Fruit fly (Drosophila melanogaster) whole organism, pupa: ENCODE measurements around the gene CG43779.

Experiments used
- CG10348 ChIP-seq: fragments of 200-800 bp; sonication (Bioruptor generic); IDR thresholded peaks from 2 replicates; pipeline ENCODE4 v1.3.6; 2022; ENCODE audit warnings: missing biosample characterization, missing genetic modification characterization
- CG12605 ChIP-seq: fragments of 200-800 bp; sonication (Bioruptor generic); IDR thresholded peaks from 2 replicates; pipeline ENCODE4 v1.3.6; 2022; ENCODE audit warnings: missing biosample characterization, missing genetic modification characterization
- CG13204 ChIP-seq: fragments of 200-800 bp; sonication (Bioruptor generic); optimal IDR thresholded peaks from 2 replicates; lab custom pipeline; 2018; ENCODE audit warnings: missing biosample characterization, mild to moderate bottlenecking, missing genetic modification characterization, moderate library complexity
- CG14655 ChIP-seq: fragments of 200-800 bp; sonication (Bioruptor generic); optimal IDR thresholded peaks from 3 replicates; lab custom pipeline; 2017; ENCODE audit warnings: mild to moderate bottlenecking, missing biosample characterization, missing genetic modification reagents, missing genetic modification characterization
- CG15710 ChIP-seq: fragments of 200-800 bp; sonication (Bioruptor generic); optimal IDR thresholded peaks from 2 replicates; lab custom pipeline; 2018; ENCODE audit warnings: missing biosample characterization, mild to moderate bottlenecking, missing genetic modification characterization, moderate library complexity
- CG17806 ChIP-seq: fragments of 200-800 bp; sonication (Bioruptor generic); optimal IDR thresholded peaks from 2 replicates; lab custom pipeline; 2018; ENCODE audit warnings: missing biosample characterization, mild to moderate bottlenecking, missing genetic modification characterization, moderate library complexity
- CG32121 ChIP-seq: fragments of 200-800 bp; sonication (Bioruptor generic); IDR thresholded peaks from 2 replicates; pipeline ENCODE4 v1.3.6; 2022; ENCODE audit warnings: missing biosample characterization, missing genetic modification characterization
- CG34367 ChIP-seq: fragments of 200-800 bp; sonication (Bioruptor generic); optimal IDR thresholded peaks from 2 replicates; lab custom pipeline; 2018; ENCODE audit warnings: missing biosample characterization, mild to moderate bottlenecking, missing genetic modification characterization
- CG4496 ChIP-seq: fragments of 200-800 bp; sonication (Bioruptor generic); IDR thresholded peaks from 3 replicates; pipeline ENCODE4 v1.3.6; 2022; ENCODE audit warnings: missing biosample characterization, missing genetic modification characterization
- CG8159 ChIP-seq: fragments of 200-800 bp; sonication (Bioruptor generic); optimal IDR thresholded peaks from 3 replicates; lab custom pipeline; 2018; ENCODE audit warnings: missing biosample characterization, mild to moderate bottlenecking, missing genetic modification characterization, moderate library complexity
- CG8301 ChIP-seq: fragments of 200-800 bp; sonication (Bioruptor generic); optimal IDR thresholded peaks from 2 replicates; lab custom pipeline; 2018; ENCODE audit warnings: missing biosample characterization, mild to moderate bottlenecking, missing genetic modification characterization
- CG9948 ChIP-seq: fragments of 200-800 bp; sonication (Bioruptor generic); optimal IDR thresholded peaks from 2 replicates; lab custom pipeline; 2018; ENCODE audit warnings: missing biosample characterization, mild to moderate bottlenecking, missing genetic modification characterization, moderate library complexity
- D1 ChIP-seq: fragments of 200-800 bp; sonication (Bioruptor generic); optimal IDR thresholded peaks from 2 replicates; lab custom pipeline; 2018; ENCODE audit warnings: missing biosample characterization, mild to moderate bottlenecking, missing genetic modification characterization, moderate library complexity
- EcR ChIP-seq: fragments of 200-800 bp; sonication (Bioruptor generic); optimal IDR thresholded peaks from 3 replicates; lab custom pipeline; 2019; ENCODE audit warnings: missing biosample characterization, missing genetic modification characterization, mild to moderate bottlenecking, moderate library complexity, missing genetic modification reagents
- Ets98B ChIP-seq: fragments of 200-800 bp; sonication (Bioruptor generic); IDR thresholded peaks from 2 replicates; pipeline ENCODE4 v1.3.6; 2022; ENCODE audit warnings: missing biosample characterization, missing genetic modification characterization
- Pif1A ChIP-seq: fragments of 200-800 bp; sonication (Bioruptor generic); optimal IDR thresholded peaks from 3 replicates; lab custom pipeline; 2016; ENCODE audit warnings: missing biosample characterization, missing genetic modification characterization
- Pif1B ChIP-seq: fragments of 200-800 bp; sonication (Bioruptor generic); optimal IDR thresholded peaks from 3 replicates; lab custom pipeline; 2016; ENCODE audit warnings: missing biosample characterization, missing genetic modification characterization
- Snoo ChIP-seq: fragments of 200-800 bp; sonication (Bioruptor generic); optimal IDR thresholded peaks from 3 replicates; lab custom pipeline; 2017; ENCODE audit warnings: missing biosample characterization, mild to moderate bottlenecking, missing genetic modification characterization, inconsistent platforms
- fd96Ca ChIP-seq: fragments of 200-800 bp; sonication (Bioruptor generic); IDR thresholded peaks from 3 replicates; pipeline ENCODE4 v1.3.6; 2022; ENCODE audit warnings: missing biosample characterization, missing genetic modification characterization
- gl ChIP-seq: fragments of 200-800 bp; sonication (Bioruptor generic); optimal IDR thresholded peaks from 2 replicates; lab custom pipeline; 2018; ENCODE audit warnings: missing biosample characterization, mild to moderate bottlenecking, missing genetic modification characterization
- rn ChIP-seq: fragments of 200-800 bp; sonication (Bioruptor generic); IDR thresholded peaks from 2 replicates; pipeline ENCODE4 v1.3.6; 2022; ENCODE audit warnings: missing biosample characterization, missing genetic modification characterization

Gene CG43779

dm6 chr2L:13258702-13259101 lies 47.9 kb downstream of the CG43779 start:
- TF ChIP-seq CG8159 (tag; lab: Kevin White, UChicago) (peak; percentile 72), CG13204 (GFP tag; lab: Kevin White, UChicago) (no peak), CG8301 (tag; lab: Kevin White, UChicago) (peak; percentile 60), rn (GFP tag; lab: Robert Waterston, UW) (no peak), Ets98B (GFP tag; lab: Robert Waterston, UW) (peak; percentile 70), D1 (no peak), Pif1A (GFP tag; lab: Kevin White, UChicago) (peak; percentile 26), CG17806 (tag; lab: Kevin White, UChicago) (no peak), EcR (no peak), CG15710 (tag; lab: Kevin White, UChicago) (no peak), CG32121 (GFP tag; lab: Robert Waterston, UW) (peak; percentile 53), Pif1B (GFP tag; lab: Kevin White, UChicago) (peak; percentile 26), CG10348 (GFP tag; lab: Robert Waterston, UW) (no peak), CG9948 (tag; lab: Kevin White, UChicago) (no peak), CG14655 (GFP tag; lab: Kevin White, UChicago) (peak; percentile 67), CG34367 (tag; lab: Kevin White, UChicago) (no peak), gl (no peak), Snoo (no peak), CG4496 (GFP tag; lab: Robert Waterston, UW) (peak; percentile 72), CG12605 (GFP tag; lab: Robert Waterston, UW) (no peak), fd96Ca (GFP tag; lab: Robert Waterston, UW) (0 out of 3 replicates have a peak, but pooled peaks have one; percentile 50)

dm6 chr2L:13257177-13257576 lies 49.4 kb downstream of the CG43779 start, which contains the start of gene Naa20B:
TSS of gene Naa20B (plus strand) at chr2L:13257477.
- TF ChIP-seq CG34367 (tag; lab: Kevin White, UChicago) (no peak), D1 (no peak), EcR (no peak), CG10348 (GFP tag; lab: Robert Waterston, UW) (no peak), CG12605 (GFP tag; lab: Robert Waterston, UW) (no peak), CG4496 (GFP tag; lab: Robert Waterston, UW) (no peak), CG17806 (tag; lab: Kevin White, UChicago) (no peak), CG15710 (tag; lab: Kevin White, UChicago) (no peak), Pif1B (GFP tag; lab: Kevin White, UChicago) (no peak), CG32121 (GFP tag; lab: Robert Waterston, UW) (no peak), gl (no peak), CG9948 (tag; lab: Kevin White, UChicago) (no peak), CG8159 (tag; lab: Kevin White, UChicago) (no peak), CG14655 (GFP tag; lab: Kevin White, UChicago) (no peak), CG8301 (tag; lab: Kevin White, UChicago) (no peak)
